4 worm cellular contexts compared by ENCODE assay signal in genomic region chrIII:2596984-2597454, ce11.
A peak's percentile ranks its signal among the peaks of the same experiment; 100 is the strongest.
TF ChIP-seq lines count a peak whose summit lies in the region.

Gene apb-1, minus strand, starts transcription at chrIII:2597034.

TF ChIP-seq in whole organism, L2 larva, 48 proteins besides CTCF, POLR2A, EP300 and RAD21 (continues in another document):
- TF ChIP-seq zag-1 (tag; optimal IDR thresholded peaks at IDR 0.05; lab: Kevin White, UChicago) (peak; percentile 88), ceh-16 (tag; optimal IDR thresholded peaks at IDR 0.05; lab: Kevin White, UChicago) (peak; percentile 33), C34F6.9 (tag; optimal IDR thresholded peaks at IDR 0.05; lab: Kevin White, UChicago) (peak; percentile 98), lin-11 (tag; optimal IDR thresholded peaks at IDR 0.05; lab: Kevin White, UChicago) (peak; percentile 94), elt-1 (tag; optimal IDR thresholded peaks at IDR 0.05; lab: Kevin White, UChicago) (no peak), nhr-6 (tag; optimal IDR thresholded peaks at IDR 0.05; lab: Kevin White, UChicago) (peak; percentile 77), mdl-1 (tag; optimal IDR thresholded peaks at IDR 0.05; lab: Kevin White, UChicago) (peak in 1 of 2 experiments; percentile 69), unc-62 (GFP tag; optimal IDR thresholded peaks at IDR 0.05; lab: Kevin White, UChicago) (peak; percentile 36), gmeb-1 (tag; optimal IDR thresholded peaks at IDR 0.05; lab: Kevin White, UChicago) (peak; percentile 91), mab-5 (tag; optimal IDR thresholded peaks at IDR 0.05; lab: Kevin White, UChicago) (peak; percentile 95), nhr-21 (tag; optimal IDR thresholded peaks at IDR 0.05; lab: Kevin White, UChicago) (peak; percentile 92), nhr-23 (tag; optimal IDR thresholded peaks at IDR 0.05; lab: Kevin White, UChicago) (no peak), alr-1 (tag; optimal IDR thresholded peaks at IDR 0.05; lab: Kevin White, UChicago) (no peak), ztf-4 (tag; optimal IDR thresholded peaks at IDR 0.05; lab: Kevin White, UChicago) (peak; percentile 80), sma-9 (GFP tag; optimal IDR thresholded peaks at IDR 0.05; lab: Kevin White, UChicago) (no peak), sma-9 (tag; optimal IDR thresholded peaks at IDR 0.05; lab: Kevin White, UChicago) (no peak), sem-4 (tag; optimal IDR thresholded peaks at IDR 0.05; lab: Kevin White, UChicago) (peak; percentile 86), elt-3 (tag; optimal IDR thresholded peaks at IDR 0.05; lab: Kevin White, UChicago) (no peak), mbf-1 (tag; optimal IDR thresholded peaks at IDR 0.05; lab: Kevin White, UChicago) (peak; percentile 23), nhr-237 (tag; optimal IDR thresholded peaks at IDR 0.05; lab: Kevin White, UChicago) (peak; percentile 48), crh-2 (tag; optimal IDR thresholded peaks at IDR 0.05; lab: Kevin White, UChicago) (peak; percentile 94), nhr-11 (tag; optimal IDR thresholded peaks at IDR 0.05; lab: Kevin White, UChicago) (no peak), lsy-2 (tag; optimal IDR thresholded peaks at IDR 0.05; lab: Kevin White, UChicago) (peak; percentile 92 to 96)

TF ChIP-seq in whole organism, L4 larva, 104 proteins besides CTCF, POLR2A, EP300 and RAD21 (continues in another document):
- TF ChIP-seq lin-38 (GFP tag; IDR thresholded peaks at IDR 0.05; lab: Robert Waterston, UW) (peak; percentile 92), zip-2 (tag; optimal IDR thresholded peaks at IDR 0.05; lab: Kevin White, UChicago) (peak; percentile 28), gei-8 (GFP tag; optimal IDR thresholded peaks at IDR 0.05; lab: Kevin White, UChicago) (no peak), ceh-82 (tag; optimal IDR thresholded peaks at IDR 0.05; lab: Kevin White, UChicago) (no peak), fos-1 (tag; optimal IDR thresholded peaks at IDR 0.05; lab: Kevin White, UChicago) (no peak), nhr-48 (tag; optimal IDR thresholded peaks at IDR 0.05; lab: Kevin White, UChicago) (peak; percentile 57), nhr-76 (tag; optimal IDR thresholded peaks at IDR 0.05; lab: Kevin White, UChicago) (no peak), lin-1 (GFP tag; IDR thresholded peaks at IDR 0.05; lab: Robert Waterston, UW) (no peak), ztf-7 (tag; optimal IDR thresholded peaks at IDR 0.05; lab: Kevin White, UChicago) (peak; percentile 83), mdt-29 (GFP tag; IDR thresholded peaks at IDR 0.05; lab: Robert Waterston, UW) (no peak), nhr-10 (tag; optimal IDR thresholded peaks at IDR 0.05; lab: Kevin White, UChicago) (no peak), fkh-10 (GFP tag; optimal IDR thresholded peaks at IDR 0.05; lab: Kevin White, UChicago) (peak; percentile 95), unc-130 (GFP tag; optimal IDR thresholded peaks at IDR 0.05; lab: Kevin White, UChicago) (peak; percentile 44), nhr-237 (tag; optimal IDR thresholded peaks at IDR 0.05; lab: Kevin White, UChicago) (no peak), ceh-32 (tag; optimal IDR thresholded peaks at IDR 0.05; lab: Kevin White, UChicago; ENCODE audit: poor library complexity) (peak; percentile 47), arid-1 (GFP tag; conservative IDR thresholded peaks at IDR 0.05; lab: Robert Waterston, UW) (peak; percentile 90), skn-1 (tag; optimal IDR thresholded peaks at IDR 0.05; lab: Kevin White, UChicago) (no peak), lim-7 (GFP tag; IDR thresholded peaks at IDR 0.05; lab: Robert Waterston, UW) (no peak), tra-1 (GFP tag; IDR thresholded peaks at IDR 0.05; lab: Robert Waterston, UW) (no peak; the same call in 1 of the 2 replicates), dmd-6 (GFP tag; IDR thresholded peaks at IDR 0.05; lab: Robert Waterston, UW) (no peak; the same call in 1 of the 2 replicates), nhr-41 (GFP tag; IDR thresholded peaks at IDR 0.05; lab: Robert Waterston, UW) (no peak), Y5F2A.4 (GFP tag; optimal IDR thresholded peaks at IDR 0.05; lab: Kevin White, UChicago) (peak; percentile 50), ZK337.2 (GFP tag; IDR thresholded peaks at IDR 0.05; lab: Robert Waterston, UW) (no peak), ama-1 (optimal IDR thresholded peaks at IDR 0.05; lab: Kevin White, UChicago) (peak; percentile 69), ctbp-1 (GFP tag; IDR thresholded peaks at IDR 0.05; lab: Robert Waterston, UW) (peak; percentile 95)

TF ChIP-seq in whole organism, late embryonic, 69 proteins besides CTCF, POLR2A, EP300 and RAD21 (continues in another document):
- TF ChIP-seq ceh-14 (tag; optimal IDR thresholded peaks at IDR 0.05; lab: Kevin White, UChicago) = peak; percentile 60
- TF ChIP-seq C08G9.2 (tag; optimal IDR thresholded peaks at IDR 0.05; lab: Kevin White, UChicago) = peak; percentile 62
- peak; percentile 84 for TF ChIP-seq nfya-1 (tag; optimal IDR thresholded peaks at IDR 0.05; lab: Kevin White, UChicago)
- peak; percentile 58 for TF ChIP-seq ceh-2 (tag; optimal IDR thresholded peaks at IDR 0.05; lab: Kevin White, UChicago)
- TF ChIP-seq pat-9 (tag; optimal IDR thresholded peaks at IDR 0.05; lab: Kevin White, UChicago) = no peak
- TF ChIP-seq ceh-30 (tag; optimal IDR thresholded peaks at IDR 0.05; lab: Kevin White, UChicago) = peak; percentile 58
- TF ChIP-seq sdc-2 (tag; optimal IDR thresholded peaks at IDR 0.05; lab: Kevin White, UChicago) = peak; percentile 28
- TF ChIP-seq ceh-9 (tag; optimal IDR thresholded peaks at IDR 0.05; lab: Kevin White, UChicago) = no peak
- no peak for TF ChIP-seq ceh-24 (tag; optimal IDR thresholded peaks at IDR 0.05; lab: Kevin White, UChicago)
- TF ChIP-seq ceh-31 (tag; optimal IDR thresholded peaks at IDR 0.05; lab: Kevin White, UChicago) = peak; percentile 85
- peak; percentile 58 for TF ChIP-seq npax-4 (tag; optimal IDR thresholded peaks at IDR 0.05; lab: Kevin White, UChicago)
- no peak for TF ChIP-seq ref-2 (tag; optimal IDR thresholded peaks at IDR 0.05; lab: Kevin White, UChicago)
- no peak for TF ChIP-seq mec-3 (tag; optimal IDR thresholded peaks at IDR 0.05; lab: Kevin White, UChicago; ENCODE audit: borderline replicate concordance)
- no peak for TF ChIP-seq hlh-30 (tag; optimal IDR thresholded peaks at IDR 0.05; lab: Kevin White, UChicago; ENCODE audit: insufficient read depth)
- TF ChIP-seq rnt-1 (tag; optimal IDR thresholded peaks at IDR 0.05; lab: Kevin White, UChicago) = peak; percentile 61
- TF ChIP-seq unc-86 (tag; optimal IDR thresholded peaks at IDR 0.05; lab: Kevin White, UChicago) = peak; percentile 79
- no peak for TF ChIP-seq hlh-8 (tag; optimal IDR thresholded peaks at IDR 0.05; lab: Kevin White, UChicago)
- no peak for TF ChIP-seq elt-4 (tag; optimal IDR thresholded peaks at IDR 0.05; lab: Kevin White, UChicago)
- TF ChIP-seq zip-5 (tag; optimal IDR thresholded peaks at IDR 0.05; lab: Kevin White, UChicago) = no peak
- no peak for TF ChIP-seq nhr-232 (tag; optimal IDR thresholded peaks at IDR 0.05; lab: Kevin White, UChicago)
- peak; percentile 31 for TF ChIP-seq syd-9 (tag; optimal IDR thresholded peaks at IDR 0.05; lab: Kevin White, UChicago)
- peak; percentile 52 for TF ChIP-seq gmeb-2 (tag; optimal IDR thresholded peaks at IDR 0.05; lab: Kevin White, UChicago)
- TF ChIP-seq unc-42 (tag; optimal IDR thresholded peaks at IDR 0.05; lab: Kevin White, UChicago) = peak; percentile 85
- TF ChIP-seq ceh-22 (tag; optimal IDR thresholded peaks at IDR 0.05; lab: Kevin White, UChicago) = no peak
- no peak for TF ChIP-seq dmd-4 (tag; optimal IDR thresholded peaks at IDR 0.05; lab: Kevin White, UChicago; ENCODE audit: borderline replicate concordance)
- TF ChIP-seq F13H6.1 (tag; optimal IDR thresholded peaks at IDR 0.05; lab: Kevin White, UChicago) = peak; percentile 1

TF ChIP-seq in whole organism, mixed stage, embryonic, 35 proteins besides CTCF, POLR2A, EP300 and RAD21 (continues in another document):
- TF ChIP-seq ceh-43 (GFP tag; optimal IDR thresholded peaks at IDR 0.05; lab: Kevin White, UChicago) (no peak), unc-120 (tag; optimal IDR thresholded peaks at IDR 0.05; lab: Kevin White, UChicago; ENCODE audit: poor library complexity, severe bottlenecking) (peak; percentile 94), mep-1 (tag; optimal IDR thresholded peaks at IDR 0.05; lab: Kevin White, UChicago) (peak; percentile 87), ham-2 (GFP tag; optimal IDR thresholded peaks at IDR 0.05; lab: Kevin White, UChicago) (no peak), lin-13 (tag; optimal IDR thresholded peaks at IDR 0.05; lab: Kevin White, UChicago) (peak; percentile 93), nhr-237 (tag; optimal IDR thresholded peaks at IDR 0.05; lab: Kevin White, UChicago) (peak; percentile 73), lin-32 (GFP tag; optimal IDR thresholded peaks at IDR 0.05; lab: Kevin White, UChicago) (peak; percentile 5), nhr-12 (tag; optimal IDR thresholded peaks at IDR 0.05; lab: Kevin White, UChicago) (no peak), elt-1 (tag; optimal IDR thresholded peaks at IDR 0.05; lab: Kevin White, UChicago; ENCODE audit: borderline replicate concordance, insufficient read depth) (no peak), pha-4 (tag; optimal IDR thresholded peaks at IDR 0.05; lab: Kevin White, UChicago) (peak; percentile 91), mls-2 (tag; optimal IDR thresholded peaks at IDR 0.05; lab: Kevin White, UChicago) (peak; percentile 78), ztf-11 (tag; optimal IDR thresholded peaks at IDR 0.05; lab: Kevin White, UChicago) (peak; percentile 51), cnd-1 (tag; optimal IDR thresholded peaks at IDR 0.05; lab: Kevin White, UChicago) (peak; percentile 56), elt-3 (tag; optimal IDR thresholded peaks at IDR 0.05; lab: Kevin White, UChicago) (no peak), blmp-1 (tag; optimal IDR thresholded peaks at IDR 0.05; lab: Kevin White, UChicago) (no peak), flh-1 (GFP tag; optimal IDR thresholded peaks at IDR 0.05; lab: Kevin White, UChicago) (no peak), ceh-83 (GFP tag; optimal IDR thresholded peaks at IDR 0.05; lab: Kevin White, UChicago) (no peak), snpc-4 (tag; optimal IDR thresholded peaks at IDR 0.05; lab: Kevin White, UChicago) (no peak), ceh-39 (tag; optimal IDR thresholded peaks at IDR 0.05; lab: Kevin White, UChicago) (peak; percentile 66), bed-3 (GFP tag; optimal IDR thresholded peaks at IDR 0.05; lab: Kevin White, UChicago) (peak; percentile 3), hlh-1 (tag; optimal IDR thresholded peaks at IDR 0.05; lab: Kevin White, UChicago) (peak; percentile 10), sptf-1 (tag; optimal IDR thresholded peaks at IDR 0.05; lab: Kevin White, UChicago) (peak; percentile 90), nhr-76 (tag; optimal IDR thresholded peaks at IDR 0.05; lab: Kevin White, UChicago) (no peak), nhr-28 (tag; optimal IDR thresholded peaks at IDR 0.05; lab: Kevin White, UChicago) (no peak), nhr-2 (tag; optimal IDR thresholded peaks at IDR 0.05; lab: Kevin White, UChicago) (no peak), zip-8 (tag; optimal IDR thresholded peaks at IDR 0.05; lab: Kevin White, UChicago) (no peak), sem-2 (GFP tag; optimal IDR thresholded peaks at IDR 0.05; lab: Kevin White, UChicago) (no peak), unc-39 (tag; optimal IDR thresholded peaks at IDR 0.05; lab: Kevin White, UChicago) (no peak), tbx-8 (GFP tag; optimal IDR thresholded peaks at IDR 0.05; lab: Kevin White, UChicago) (no peak), drap-1 (GFP tag; optimal IDR thresholded peaks at IDR 0.05; lab: Kevin White, UChicago) (no peak)
